Worm (Caenorhabditis elegans) whole organism, midembryonic: ENCODE measurements around the gene dhhc-1.

ENCODE experiments used
- T22C8.4 ChIP-seq: fragments of 200-800 bp; sonication (Bioruptor generic); IDR thresholded peaks from 2 replicates; pipeline ENCODE4 v1.3.6; 2022; ENCODE audit warnings: missing genetic modification characterization, missing compliant biosample characterization
- cog-1 ChIP-seq: sonication (generic microtip); optimal IDR thresholded peaks from 2 replicates; lab custom pipeline; 2016; ENCODE audit warnings: missing genetic modification characterization, missing compliant biosample characterization
- flt-1 ChIP-seq: fragments of 200-800 bp; sonication (Bioruptor generic); IDR thresholded peaks from 2 replicates; pipeline ENCODE4 v1.3.6; 2022; ENCODE audit warnings: missing genetic modification characterization, missing compliant biosample characterization
- klf-2 ChIP-seq: fragments of 200-800 bp; sonication (Bioruptor generic); conservative IDR thresholded peaks from 2 replicates; pipeline ENCODE4 v1.3.6; 2022; ENCODE audit warnings: missing genetic modification reagents, missing genetic modification characterization, missing compliant biosample characterization
- med-1 ChIP-seq: sonication (generic microtip); optimal IDR thresholded peaks from 2 replicates; lab custom pipeline; 2017; ENCODE audit warnings: missing genetic modification characterization, mild to moderate bottlenecking, missing compliant biosample characterization, antibody characterized with exemption, missing genetic modification reagents; ENCODE audit not compliant: insufficient read depth
- ref-1 ChIP-seq: fragments of 200-800 bp; sonication (Bioruptor generic); conservative IDR thresholded peaks from 2 replicates; pipeline ENCODE4 v1.3.6; 2022; ENCODE audit warnings: missing genetic modification reagents, missing genetic modification characterization, missing compliant biosample characterization
- tab-1 ChIP-seq: fragments of 200-800 bp; sonication (Bioruptor generic); IDR thresholded peaks from 2 replicates; pipeline ENCODE4 v1.3.6; 2022; ENCODE audit warnings: missing genetic modification characterization, missing compliant biosample characterization
- ztf-23 ChIP-seq: fragments of 200-800 bp; sonication (Bioruptor generic); IDR thresholded peaks from 2 replicates; pipeline ENCODE4 v1.3.6; 2022; ENCODE audit warnings: missing genetic modification reagents, missing genetic modification characterization, missing compliant biosample characterization
- ztf-29 ChIP-seq: fragments of 200-800 bp; sonication (Bioruptor generic); IDR thresholded peaks from 2 replicates; pipeline ENCODE4 v1.3.6; 2022; ENCODE audit warnings: missing genetic modification reagents, missing genetic modification characterization, missing compliant biosample characterization

- TF ChIP-seq tab-1 (GFP tag; lab: Robert Waterston, UW) = no peak
- no peak for TF ChIP-seq flt-1
- TF ChIP-seq T22C8.4 (GFP tag; lab: Robert Waterston, UW) = no peak
- TF ChIP-seq cog-1 = no peak
- TF ChIP-seq ztf-29 = no peak
- no peak for TF ChIP-seq ztf-23 (GFP tag; lab: Robert Waterston, UW)
- no peak for TF ChIP-seq klf-2 (GFP tag; lab: Robert Waterston, UW)
- no peak for TF ChIP-seq med-1 (GFP tag; lab: Kevin White, UChicago)
- TF ChIP-seq ref-1 = no peak
Observed at ce11 chrX:15125138-15125537, 24.9 kb upstream of the dhhc-1 start.
